Fruit fly (Drosophila melanogaster) whole organism, prepupa: ENCODE measurements around the gene Yp1.

Source experiments
- Blimp-1 ChIP-seq: fragments of 200-800 bp; sonication (Bioruptor generic); optimal IDR thresholded peaks from 3 replicates; lab custom pipeline; 2017; ENCODE audit warnings: missing biosample characterization, missing genetic modification characterization, mild to moderate bottlenecking, moderate library complexity, missing genetic modification reagents
- CG10631 ChIP-seq: fragments of 200-800 bp; sonication (Bioruptor generic); optimal IDR thresholded peaks from 2 replicates; lab custom pipeline; 2016; ENCODE audit warnings: missing biosample characterization, missing genetic modification characterization
- CG10669 ChIP-seq: fragments of 200-800 bp; sonication (Bioruptor generic); optimal IDR thresholded peaks from 3 replicates; lab custom pipeline; 2018; ENCODE audit warnings: missing biosample characterization, mild to moderate bottlenecking, missing genetic modification characterization, moderate library complexity
- CG11294 ChIP-seq: fragments of 200-800 bp; sonication (Bioruptor generic); IDR thresholded peaks from 2 replicates; pipeline ENCODE4 v1.3.6; 2022; ENCODE audit warnings: missing biosample characterization, missing genetic modification characterization
- CG15336 ChIP-seq: fragments of 200-800 bp; sonication (Bioruptor generic); IDR thresholded peaks from 2 replicates; pipeline ENCODE4 v1.3.6; 2022; ENCODE audit warnings: missing biosample characterization, missing genetic modification characterization
- CG1621 ChIP-seq: fragments of 200-800 bp; sonication (Bioruptor generic); optimal IDR thresholded peaks from 3 replicates; lab custom pipeline; 2018; ENCODE audit warnings: missing biosample characterization, mild to moderate bottlenecking, missing genetic modification characterization
- CG3032 ChIP-seq: fragments of 200-800 bp; optimal IDR thresholded peaks from 2 replicates; lab custom pipeline; 2019; ENCODE audit warnings: missing biosample characterization, mild to moderate bottlenecking, missing genetic modification characterization, moderate library complexity
- CG32006 ChIP-seq: fragments of 200-800 bp; sonication (Bioruptor generic); optimal IDR thresholded peaks from 3 replicates; lab custom pipeline; 2017; ENCODE audit warnings: missing biosample characterization, mild to moderate bottlenecking, missing genetic modification characterization
- CG34406 ChIP-seq: fragments of 200-800 bp; sonication (Bioruptor generic); optimal IDR thresholded peaks from 3 replicates; lab custom pipeline; 2016; ENCODE audit warnings: missing biosample characterization, missing genetic modification characterization
- CG3919 ChIP-seq: fragments of 200-800 bp; sonication (Bioruptor generic); optimal IDR thresholded peaks from 3 replicates; lab custom pipeline; 2016; ENCODE audit warnings: missing biosample characterization, missing genetic modification characterization
- CG4318 ChIP-seq: fragments of 200-800 bp; sonication (Bioruptor generic); optimal IDR thresholded peaks from 3 replicates; lab custom pipeline; 2017; ENCODE audit warnings: missing biosample characterization, mild to moderate bottlenecking, missing genetic modification characterization
- CG6163 ChIP-seq: fragments of 200-800 bp; sonication (Bioruptor generic); IDR thresholded peaks from 3 replicates; pipeline ENCODE4 v1.3.6; 2022; ENCODE audit warnings: missing biosample characterization, missing genetic modification characterization
- CG6276 ChIP-seq: fragments of 200-800 bp; sonication (Bioruptor generic); optimal IDR thresholded peaks from 2 replicates; lab custom pipeline; 2017; ENCODE audit warnings: missing biosample characterization, mild to moderate bottlenecking, missing genetic modification characterization
- CG6792 ChIP-seq: fragments of 200-800 bp; sonication (Bioruptor generic); optimal IDR thresholded peaks from 3 replicates; lab custom pipeline; 2016; ENCODE audit warnings: missing biosample characterization, missing genetic modification characterization
- CG8119 ChIP-seq: fragments of 200-800 bp; sonication (Bioruptor generic); IDR thresholded peaks from 3 replicates; pipeline ENCODE4 v1.3.6; 2022; ENCODE audit warnings: missing biosample characterization, missing genetic modification characterization
- CG8319 ChIP-seq: fragments of 200-800 bp; sonication (Bioruptor generic); optimal IDR thresholded peaks from 3 replicates; lab custom pipeline; 2016; ENCODE audit warnings: missing biosample characterization, missing genetic modification characterization
- Eip75B ChIP-seq: fragments of 200-800 bp; sonication (Bioruptor generic); optimal IDR thresholded peaks from 3 replicates; lab custom pipeline; 2016; ENCODE audit warnings: missing biosample characterization, missing genetic modification characterization
- Ets21C ChIP-seq: fragments of 200-800 bp; sonication (Bioruptor generic); optimal IDR thresholded peaks from 3 replicates; lab custom pipeline; 2016; ENCODE audit warnings: missing biosample characterization, missing genetic modification characterization
- Ets96B ChIP-seq: fragments of 200-800 bp; optimal IDR thresholded peaks from 2 replicates; lab custom pipeline; 2019; ENCODE audit warnings: missing biosample characterization, mild to moderate bottlenecking, missing genetic modification characterization, moderate library complexity
- Hr38 ChIP-seq: sonication (Bioruptor generic); optimal IDR thresholded peaks from 2 replicates; lab custom pipeline; 2016; ENCODE audit warnings: missing biosample characterization, missing genetic modification characterization
- Hr39 ChIP-seq: fragments of 200-800 bp; sonication (Bioruptor generic); optimal IDR thresholded peaks from 2 replicates; lab custom pipeline; 2016; ENCODE audit warnings: missing biosample characterization, missing genetic modification characterization
- Lpt ChIP-seq: fragments of 200-800 bp; sonication (Bioruptor generic); optimal IDR thresholded peaks from 3 replicates; lab custom pipeline; 2016; ENCODE audit warnings: missing biosample characterization, missing genetic modification characterization
- Met ChIP-seq: fragments of 200-800 bp; sonication (Bioruptor generic); optimal IDR thresholded peaks from 3 replicates; lab custom pipeline; 2016; ENCODE audit warnings: missing biosample characterization, missing genetic modification characterization
- OdsH ChIP-seq: fragments of 200-800 bp; sonication (Bioruptor generic); optimal IDR thresholded peaks from 3 replicates; lab custom pipeline; 2016; ENCODE audit warnings: missing biosample characterization, missing genetic modification characterization
- Sox102F ChIP-seq: fragments of 200-800 bp; sonication (Bioruptor generic); optimal IDR thresholded peaks from 2 replicates; lab custom pipeline; 2016; ENCODE audit warnings: missing biosample characterization, mild to moderate bottlenecking, missing genetic modification characterization
- Sox14 ChIP-seq: fragments of 200-800 bp; sonication (Bioruptor generic); optimal IDR thresholded peaks from 3 replicates; lab custom pipeline; 2016; ENCODE audit warnings: missing biosample characterization, missing genetic modification characterization
- Sox15 ChIP-seq: fragments of 200-800 bp; sonication (Bioruptor generic); optimal IDR thresholded peaks from 3 replicates; lab custom pipeline; 2016; ENCODE audit warnings: missing biosample characterization, missing genetic modification characterization
- achi ChIP-seq: fragments of 200-800 bp; sonication (Bioruptor generic); optimal IDR thresholded peaks from 3 replicates; lab custom pipeline; 2016; ENCODE audit warnings: missing biosample characterization, missing genetic modification characterization
- acj6 ChIP-seq: fragments of 200-800 bp; sonication (Bioruptor generic); optimal IDR thresholded peaks from 3 replicates; lab custom pipeline; 2016; ENCODE audit warnings: missing biosample characterization, missing genetic modification characterization
- cyc ChIP-seq: fragments of 200-800 bp; sonication (Bioruptor generic); optimal IDR thresholded peaks from 3 replicates; lab custom pipeline; 2016; ENCODE audit warnings: missing biosample characterization, missing genetic modification characterization
- fd59A ChIP-seq: fragments of 200-800 bp; sonication (Bioruptor generic); optimal IDR thresholded peaks from 2 replicates; lab custom pipeline; 2017; ENCODE audit warnings: missing biosample characterization, mild to moderate bottlenecking, missing genetic modification characterization, missing genetic modification reagents
- fkh ChIP-seq: fragments of 200-800 bp; sonication (Bioruptor generic); optimal IDR thresholded peaks from 3 replicates; lab custom pipeline; 2017; ENCODE audit warnings: missing biosample characterization, mild to moderate bottlenecking, missing genetic modification characterization, moderate library complexity
- salr ChIP-seq, 2 experiments: fragments of 200-800 bp; sonication (Bioruptor generic); optimal IDR thresholded peaks; 3 replicates each; lab custom pipeline; 2016 to 2018; ENCODE audit warnings: missing biosample characterization in 2 of 2, missing genetic modification characterization in 2 of 2, mild to moderate bottlenecking in 1 of 2
- ss ChIP-seq, 2 experiments: fragments of 200-800 bp; sonication (Bioruptor generic); optimal IDR thresholded peaks; 2 replicates in 1 of 2; 3 replicates in 1 of 2; lab custom pipeline; 2017 to 2018; ENCODE audit warnings: mild to moderate bottlenecking in 2 of 2, missing biosample characterization in 2 of 2, missing genetic modification characterization in 2 of 2, moderate library complexity in 1 of 2
- svp ChIP-seq: fragments of 200-800 bp; sonication (Bioruptor generic); peaks from one replicate; lab custom pipeline; 2016; ENCODE audit warnings: missing biosample characterization, missing genetic modification characterization
- vri ChIP-seq: fragments of 200-800 bp; sonication (Bioruptor generic); optimal IDR thresholded peaks from 3 replicates; lab custom pipeline; 2016; ENCODE audit warnings: missing biosample characterization, mild to moderate bottlenecking, missing genetic modification characterization

Yp1 gene

dm6 chrX:10021809-10022208 lies 31.8 kb upstream of the Yp1 start (continued):
- TF ChIP-seq salr (GFP tag; optimal IDR thresholded peaks at IDR 0.05; lab: Kevin White, UChicago) (no peak), CG3032 (tag; lab: Kevin White, UChicago) (no peak), Sox102F (GFP tag; lab: Kevin White, UChicago) (peak; percentile 53), CG6792 (no peak), CG3919 (peak; percentile 17), Eip75B (GFP tag; lab: Kevin White, UChicago) (peak; percentile 0), fkh (GFP tag; lab: Kevin White, UChicago) (no peak), CG4318 (no peak), CG8319 (no peak), CG32006 (GFP tag; lab: Kevin White, UChicago) (no peak), cyc (GFP tag; lab: Kevin White, UChicago) (no peak), achi (GFP tag; lab: Kevin White, UChicago) (peak; percentile 3), Met (GFP tag; lab: Kevin White, UChicago) (peak; percentile 34), Sox15 (GFP tag; lab: Kevin White, UChicago) (no peak), Hr39 (GFP tag; lab: Kevin White, UChicago) (no peak), Sox14 (no peak), CG34406 (peak; percentile 38), CG15336 (GFP tag; lab: Robert Waterston, UW) (0 out of 2 replicates have a peak, but pooled peaks have one; percentile 25), CG6276 (GFP tag; lab: Kevin White, UChicago) (no peak)

- TF ChIP-seq vri (GFP tag; lab: Kevin White, UChicago) (no peak), CG8119 (GFP tag; lab: Robert Waterston, UW) (0 out of 3 replicates have a peak, but pooled peaks have one; percentile 2)
Observed at dm6 chrX:10029730-10030129, 23.9 kb upstream of the Yp1 start.

- TF ChIP-seq vri (GFP tag; lab: Kevin White, UChicago): peak; percentile 38
- TF ChIP-seq svp (GFP tag; lab: Kevin White, UChicago): peak; percentile 94
- TF ChIP-seq CG10669 (GFP tag; lab: Kevin White, UChicago): no peak
- TF ChIP-seq, all 60 proteins: peak for 2
Observed at dm6 chrX:10039528-10039927, 14.1 kb upstream of the Yp1 start.

dm6 chrX:10043873-10044272 lies 9.7 kb upstream of the Yp1 start:
- TF ChIP-seq CG10631 (GFP tag; lab: Kevin White, UChicago): no peak
- TF ChIP-seq ss (GFP tag; optimal IDR thresholded peaks at IDR 0.05; lab: Kevin White, UChicago): no peak
- TF ChIP-seq CG1621 (tag; lab: Kevin White, UChicago): no peak
- TF ChIP-seq CG32006 (GFP tag; lab: Kevin White, UChicago): no peak
- TF ChIP-seq CG6163 (GFP tag; lab: Robert Waterston, UW): no peak
- TF ChIP-seq CG11294 (GFP tag; lab: Robert Waterston, UW): no peak
- no peak for TF ChIP-seq CG34406
- TF ChIP-seq Blimp-1 (GFP tag; lab: Kevin White, UChicago): no peak
- TF ChIP-seq cyc (GFP tag; lab: Kevin White, UChicago): no peak
- TF ChIP-seq Ets96B (tag; lab: Kevin White, UChicago): no peak
- TF ChIP-seq Sox14: no peak
- no peak for TF ChIP-seq Hr39 (GFP tag; lab: Kevin White, UChicago)
- TF ChIP-seq CG3032 (tag; lab: Kevin White, UChicago): no peak
- TF ChIP-seq Ets21C (GFP tag; lab: Kevin White, UChicago): no peak
- no peak for TF ChIP-seq Lpt (GFP tag; lab: Kevin White, UChicago)
- TF ChIP-seq fd59A: no peak
- TF ChIP-seq OdsH: no peak
- TF ChIP-seq Hr38: no peak
- no peak for TF ChIP-seq acj6 (GFP tag; lab: Kevin White, UChicago)
- TF ChIP-seq, all 60 proteins: peak for 0
